Worm (Caenorhabditis elegans): Measurements from ENCODE around the gene ugt-8.

DNA sequence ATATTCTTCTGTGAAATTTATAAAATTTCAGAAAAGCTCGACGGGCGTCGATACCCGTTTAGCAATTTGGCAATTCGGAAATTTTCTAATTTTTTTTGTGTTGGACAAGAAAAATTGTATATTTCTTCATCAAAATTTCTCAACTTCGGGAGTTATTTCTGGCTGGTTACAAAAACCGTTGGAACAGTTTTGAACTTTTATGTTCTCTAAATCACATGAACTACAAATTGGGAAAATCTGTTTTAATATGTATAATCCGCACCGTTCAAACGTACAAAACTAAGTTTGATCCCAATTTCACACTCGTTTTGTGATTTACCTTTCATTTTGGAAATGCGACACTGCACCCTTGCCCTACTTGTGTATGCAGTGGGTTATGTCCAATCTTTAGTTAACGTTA lies 18.4 kb upstream of the ugt-8 start, which contains the start of gene T19H12.3:
- no peak for TF ChIP-seq tab-1 (GFP tag; IDR thresholded peaks at IDR 0.05)
- TF ChIP-seq klf-2 (GFP tag; conservative IDR thresholded peaks at IDR 0.05), result no peak
- TF ChIP-seq ref-1 (GFP tag; conservative IDR thresholded peaks at IDR 0.05), result no peak
- TF ChIP-seq ztf-23 (GFP tag; IDR thresholded peaks at IDR 0.05), result no peak
- TF ChIP-seq ztf-29 (GFP tag; IDR thresholded peaks at IDR 0.05), result no peak
- TF ChIP-seq flt-1 (GFP tag; IDR thresholded peaks at IDR 0.05), result no peak
- TF ChIP-seq T22C8.4 (GFP tag; IDR thresholded peaks at IDR 0.05), result no peak
- TF ChIP-seq cog-1 (tag; optimal IDR thresholded peaks at IDR 0.05), result no peak
- no peak for TF ChIP-seq med-1 (GFP tag; optimal IDR thresholded peaks at IDR 0.05; ENCODE audit: insufficient read depth)
